Fruit fly (Drosophila melanogaster): ENCODE results near the gene cona.

Gene cona

dm6 chr3R:18360630-18361260, 24.9 kb upstream of the cona start, which contains the start of gene CG15803 (continued):
- TF ChIP-seq z (GFP tag; IDR thresholded peaks at IDR 0.05) (peak; percentile 59; the same call in 1 of the 3 replicates), repo (GFP tag; optimal IDR thresholded peaks at IDR 0.05) (no peak), CG31441 (GFP tag; IDR thresholded peaks at IDR 0.05) (no peak), row (GFP tag; IDR thresholded peaks at IDR 0.05) (peak; percentile 55; the same call in 2 of the 3 replicates), CG4360 (GFP tag; IDR thresholded peaks at IDR 0.05) (no peak), hb (GFP tag; IDR thresholded peaks at IDR 0.05; ENCODE audit: partially characterized antibody) (no peak), CG4854 (GFP tag; optimal IDR thresholded peaks at IDR 0.05) (no peak), Gsc (GFP tag; IDR thresholded peaks at IDR 0.05) (no peak), Asciz (GFP tag; optimal IDR thresholded peaks at IDR 0.05) (no peak), CG17912 (GFP tag; optimal IDR thresholded peaks at IDR 0.05) (no peak), unpg (GFP tag; optimal IDR thresholded peaks at IDR 0.05) (no peak), Hr78 (GFP tag; optimal IDR thresholded peaks at IDR 0.05) (no peak), CG18262 (tag; optimal IDR thresholded peaks at IDR 0.05) (no peak), jumu (GFP tag; optimal IDR thresholded peaks at IDR 0.05) (no peak), CG5953 (GFP tag; IDR thresholded peaks at IDR 0.05) (no peak), E2f2 (GFP tag; IDR thresholded peaks at IDR 0.05) (no peak), unc-4 (GFP tag; IDR thresholded peaks at IDR 0.05; ENCODE audit: partially characterized antibody) (0 out of 2 replicates have a peak, but pooled peaks have one; percentile 15), CG17829 (tag; optimal IDR thresholded peaks at IDR 0.05) (no peak), dmrt99B (tag; optimal IDR thresholded peaks at IDR 0.05) (peak; percentile 8), CG1603 (tag; optimal IDR thresholded peaks at IDR 0.05) (no peak), bigmax (GFP tag; optimal IDR thresholded peaks at IDR 0.05) (no peak), CG15011 (GFP tag; optimal IDR thresholded peaks at IDR 0.05) (no peak), Deaf1 (tag; optimal IDR thresholded peaks at IDR 0.05) (peak; percentile 78), MBD-R2 (GFP tag; IDR thresholded peaks at IDR 0.05) (0 out of 2 replicates have a peak, but pooled peaks have one; percentile 5), CG17612 (GFP tag; IDR thresholded peaks at IDR 0.05) (no peak), Fer1 (GFP tag; optimal IDR thresholded peaks at IDR 0.05) (peak; percentile 6), Dll (GFP tag; IDR thresholded peaks at IDR 0.05; ENCODE audit: partially characterized antibody) (0 out of 4 replicates have a peak, but pooled peaks have one; percentile 17), CG16863 (GFP tag; optimal IDR thresholded peaks at IDR 0.05) (no peak), CG2678 (tag; optimal IDR thresholded peaks at IDR 0.05) (no peak), so (GFP tag; IDR thresholded peaks at IDR 0.05) (no peak), ttk (GFP tag; IDR thresholded peaks at IDR 0.05) (no peak), kah (GFP tag; optimal IDR thresholded peaks at IDR 0.05) (no peak), crol (GFP tag; IDR thresholded peaks at IDR 0.05) (peak; percentile 68), ems (GFP tag; optimal IDR thresholded peaks at IDR 0.05) (no peak), gcm2 (GFP tag; optimal IDR thresholded peaks at IDR 0.05) (no peak), Rfx (GFP tag; IDR thresholded peaks at IDR 0.05) (no peak), ken (GFP tag; IDR thresholded peaks at IDR 0.05) (no peak), CG7357 (GFP tag; IDR thresholded peaks at IDR 0.05) (no peak), tin (GFP tag; optimal IDR thresholded peaks at IDR 0.05) (no peak), CG4707 (GFP tag; optimal IDR thresholded peaks at IDR 0.05) (no peak), CG16813 (GFP tag; IDR thresholded peaks at IDR 0.05; ENCODE audit: partially characterized antibody) (no peak), disco-r (GFP tag; optimal IDR thresholded peaks at IDR 0.05) (no peak), Mes4 (GFP tag; optimal IDR thresholded peaks at IDR 0.05) (no peak), CG10274 (GFP tag; optimal IDR thresholded peaks at IDR 0.05) (no peak), Bgb (GFP tag; IDR thresholded peaks at IDR 0.05; ENCODE audit: partially characterized antibody) (0 out of 2 replicates have a peak, but pooled peaks have one; percentile 19), aop (GFP tag; IDR thresholded peaks at IDR 0.05) (no peak), zen2 (GFP tag; IDR thresholded peaks at IDR 0.05; ENCODE audit: partially characterized antibody) (peak; percentile 41; the same call in 1 of the 3 replicates), CG1832 (GFP tag; optimal IDR thresholded peaks at IDR 0.05) (no peak), bcd (GFP tag; optimal IDR thresholded peaks at IDR 0.05) (no peak), CG11504 (tag; optimal IDR thresholded peaks at IDR 0.05) (peak; percentile 18)
